Fruit fly (Drosophila melanogaster) whole organism, pupa: Measurements from ENCODE around the gene CAH2.

Experiments
- CG12605 ChIP-seq: fragments of 200-800 bp; sonication (Bioruptor generic); IDR thresholded peaks from 2 replicates; pipeline ENCODE4 v1.3.6; 2022; ENCODE audit warnings: missing biosample characterization, missing genetic modification characterization
- CG13204 ChIP-seq: fragments of 200-800 bp; sonication (Bioruptor generic); optimal IDR thresholded peaks from 2 replicates; lab custom pipeline; 2018; ENCODE audit warnings: missing biosample characterization, mild to moderate bottlenecking, missing genetic modification characterization, moderate library complexity
- CG14655 ChIP-seq: fragments of 200-800 bp; sonication (Bioruptor generic); optimal IDR thresholded peaks from 3 replicates; lab custom pipeline; 2017; ENCODE audit warnings: mild to moderate bottlenecking, missing biosample characterization, missing genetic modification reagents, missing genetic modification characterization
- CG15710 ChIP-seq: fragments of 200-800 bp; sonication (Bioruptor generic); optimal IDR thresholded peaks from 2 replicates; lab custom pipeline; 2018; ENCODE audit warnings: missing biosample characterization, mild to moderate bottlenecking, missing genetic modification characterization, moderate library complexity
- CG17806 ChIP-seq: fragments of 200-800 bp; sonication (Bioruptor generic); optimal IDR thresholded peaks from 2 replicates; lab custom pipeline; 2018; ENCODE audit warnings: missing biosample characterization, mild to moderate bottlenecking, missing genetic modification characterization, moderate library complexity
- CG32121 ChIP-seq: fragments of 200-800 bp; sonication (Bioruptor generic); IDR thresholded peaks from 2 replicates; pipeline ENCODE4 v1.3.6; 2022; ENCODE audit warnings: missing biosample characterization, missing genetic modification characterization
- CG34367 ChIP-seq: fragments of 200-800 bp; sonication (Bioruptor generic); optimal IDR thresholded peaks from 2 replicates; lab custom pipeline; 2018; ENCODE audit warnings: missing biosample characterization, mild to moderate bottlenecking, missing genetic modification characterization
- CG4496 ChIP-seq: fragments of 200-800 bp; sonication (Bioruptor generic); IDR thresholded peaks from 3 replicates; pipeline ENCODE4 v1.3.6; 2022; ENCODE audit warnings: missing biosample characterization, missing genetic modification characterization
- CG9948 ChIP-seq: fragments of 200-800 bp; sonication (Bioruptor generic); optimal IDR thresholded peaks from 2 replicates; lab custom pipeline; 2018; ENCODE audit warnings: missing biosample characterization, mild to moderate bottlenecking, missing genetic modification characterization, moderate library complexity
- EcR ChIP-seq: fragments of 200-800 bp; sonication (Bioruptor generic); optimal IDR thresholded peaks from 3 replicates; lab custom pipeline; 2019; ENCODE audit warnings: missing biosample characterization, missing genetic modification characterization, mild to moderate bottlenecking, moderate library complexity, missing genetic modification reagents
- Pif1B ChIP-seq: fragments of 200-800 bp; sonication (Bioruptor generic); optimal IDR thresholded peaks from 3 replicates; lab custom pipeline; 2016; ENCODE audit warnings: missing biosample characterization, missing genetic modification characterization
- rn ChIP-seq: fragments of 200-800 bp; sonication (Bioruptor generic); IDR thresholded peaks from 2 replicates; pipeline ENCODE4 v1.3.6; 2022; ENCODE audit warnings: missing biosample characterization, missing genetic modification characterization

DNA sequence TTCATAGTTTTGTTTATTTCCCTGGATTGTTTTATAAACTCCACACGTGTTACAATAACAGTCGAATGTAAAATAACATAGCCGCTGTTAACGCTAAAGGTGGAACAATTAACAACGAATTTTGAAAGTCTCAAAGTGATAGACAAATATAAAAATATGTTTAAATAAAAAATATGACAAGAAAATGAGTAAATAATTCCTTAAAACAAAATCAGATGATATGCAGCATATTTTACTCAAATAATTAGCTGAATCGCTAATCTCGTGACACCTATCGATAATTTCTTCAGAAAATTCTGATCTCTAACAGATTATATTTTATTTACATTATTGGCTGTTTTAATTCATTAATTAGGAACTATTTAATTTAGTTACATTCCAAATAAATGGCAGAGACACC lies 40.8 kb upstream of the CAH2 start, which contains the start of the genes CG5645 and Atg12:
- no peak for TF ChIP-seq EcR (GFP tag; lab: Kevin White, UChicago)
- TF ChIP-seq CG32121 (GFP tag; lab: Robert Waterston, UW) = peak; percentile 48; the same call in 1 of the 2 replicates
- TF ChIP-seq CG13204 (GFP tag; lab: Kevin White, UChicago) = no peak
- no peak; the same call in 1 of the 2 replicates for TF ChIP-seq rn (GFP tag; lab: Robert Waterston, UW)
- TF ChIP-seq CG14655 = peak; percentile 42
- peak; percentile 75 for TF ChIP-seq CG4496
- no peak for TF ChIP-seq CG34367 (tag; lab: Kevin White, UChicago)
- peak; percentile 51 for TF ChIP-seq CG15710 (tag; lab: Kevin White, UChicago)
- peak; percentile 8 for TF ChIP-seq CG9948 (tag; lab: Kevin White, UChicago)
- no peak for TF ChIP-seq CG12605 (GFP tag; lab: Robert Waterston, UW)
- TF ChIP-seq Pif1B (GFP tag; lab: Kevin White, UChicago) = no peak
- TF ChIP-seq CG17806 (tag; lab: Kevin White, UChicago) = peak; percentile 58
